Worm (Caenorhabditis elegans): ENCODE results near the gene T26E4.18.

- TF ChIP-seq B0310.2 (tag; optimal IDR thresholded peaks at IDR 0.05) (no peak), ama-1 (optimal IDR thresholded peaks at IDR 0.05) (no peak), hnd-1 (tag; optimal IDR thresholded peaks at IDR 0.05) (no peak), pes-1 (GFP tag; IDR thresholded peaks at IDR 0.05) (no peak), F13C5.2 (tag; optimal IDR thresholded peaks at IDR 0.05) (no peak), scrt-1 (GFP tag; IDR thresholded peaks at IDR 0.05) (no peak), ceh-36 (tag; optimal IDR thresholded peaks at IDR 0.05) (no peak), tra-4 (tag; optimal IDR thresholded peaks at IDR 0.05) (no peak), tbx-37 (GFP tag; conservative IDR thresholded peaks at IDR 0.05) (no peak), ceh-13 (GFP tag; optimal IDR thresholded peaks at IDR 0.05) (no peak), flt-1 (GFP tag; IDR thresholded peaks at IDR 0.05) (no peak)
Measured at ce11 chrV:15773141-15773540, 30.5 kb downstream of the T26E4.18 start, which contains the start of gene nhr-60.
